Worm (Caenorhabditis elegans): Measurements from ENCODE around the gene cest-1.1.

DNA sequence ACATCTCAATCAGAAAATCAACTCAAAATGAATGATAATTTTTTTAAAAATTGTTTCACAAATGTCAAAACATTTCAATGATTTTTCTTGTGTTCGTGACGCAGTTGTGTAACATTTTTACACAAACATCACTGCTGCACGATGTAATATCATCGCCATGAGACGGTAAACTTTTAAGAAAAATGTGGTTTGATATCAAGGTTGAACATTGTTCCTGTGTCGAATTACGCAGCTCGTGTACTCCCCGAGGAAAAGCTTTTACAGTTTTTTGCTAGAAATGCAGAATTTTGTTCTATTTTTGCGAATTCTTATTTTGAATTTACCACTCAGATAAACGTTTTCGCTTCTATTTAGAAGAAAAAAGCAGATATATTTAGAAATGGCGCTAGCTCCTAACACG, 31.1 kb upstream of the cest-1.1 start:
- no peak for TF ChIP-seq fkh-10 (GFP tag; optimal IDR thresholded peaks at IDR 0.05)
- TF ChIP-seq madf-5 (GFP tag; IDR thresholded peaks at IDR 0.05), result 0 out of 4 replicates have a peak, but pooled peaks of 1 of the 2 experiments have one; percentile 33
- TF ChIP-seq nhr-77 (tag; optimal IDR thresholded peaks at IDR 0.05), result no peak
- TF ChIP-seq egl-43 (GFP tag; IDR thresholded peaks at IDR 0.05), result no peak
- TF ChIP-seq ama-1 (optimal IDR thresholded peaks at IDR 0.05), result peak; percentile 87
- TF ChIP-seq nhr-102 (tag; optimal IDR thresholded peaks at IDR 0.05), result peak; percentile 26
